Fruit fly (Drosophila melanogaster) whole organism, embryonic: ENCODE measurements around the gene klar.

Experiments
- ATbp ChIP-seq: fragments of 200-800 bp; sonication (Bioruptor generic); optimal IDR thresholded peaks from 2 replicates; lab custom pipeline; 2017; ENCODE audit warnings: missing biosample characterization, mild to moderate bottlenecking, missing genetic modification characterization, missing genetic modification reagents
- Antp ChIP-seq: fragments of 200-800 bp; sonication (Bioruptor generic); optimal IDR thresholded peaks from 3 replicates; lab custom pipeline; 2016; ENCODE audit warnings: missing biosample characterization, missing genetic modification characterization
- Atf3 ChIP-seq: fragments of 200-800 bp; sonication (Bioruptor generic); optimal IDR thresholded peaks from 3 replicates; lab custom pipeline; 2016; ENCODE audit warnings: missing biosample characterization, missing genetic modification characterization
- CG10209 ChIP-seq: fragments of 200-800 bp; sonication (Bioruptor generic); optimal IDR thresholded peaks from 3 replicates; lab custom pipeline; 2017; ENCODE audit warnings: missing biosample characterization, mild to moderate bottlenecking, missing genetic modification characterization, missing genetic modification reagents
- CG10366 ChIP-seq: fragments of 200-800 bp; sonication (Bioruptor generic); IDR thresholded peaks from 2 replicates; pipeline ENCODE4 v1.3.6; 2022; ENCODE audit warnings: missing biosample characterization, missing genetic modification characterization
- CG13287 ChIP-seq: fragments of 200-800 bp; sonication (Bioruptor generic); IDR thresholded peaks from 2 replicates; pipeline ENCODE4 v1.3.6; 2022; ENCODE audit warnings: missing biosample characterization, missing genetic modification characterization; ENCODE audit not compliant: partially characterized antibody
- CG14441 ChIP-seq: fragments of 200-800 bp; sonication (Bioruptor generic); IDR thresholded peaks from 2 replicates; pipeline ENCODE4 v1.3.6; 2022; ENCODE audit warnings: missing biosample characterization, missing genetic modification characterization
- CG17829 ChIP-seq: fragments of 200-800 bp; optimal IDR thresholded peaks from 2 replicates; lab custom pipeline; 2019; ENCODE audit warnings: missing biosample characterization, mild to moderate bottlenecking, missing genetic modification characterization, moderate library complexity
- CG18262 ChIP-seq: fragments of 200-800 bp; optimal IDR thresholded peaks from 3 replicates; lab custom pipeline; 2019; ENCODE audit warnings: missing biosample characterization, mild to moderate bottlenecking, missing genetic modification characterization, moderate library complexity
- CG3065 ChIP-seq: fragments of 200-800 bp; sonication (Bioruptor generic); optimal IDR thresholded peaks from 2 replicates; lab custom pipeline; 2016; ENCODE audit warnings: missing biosample characterization, missing genetic modification characterization
- CG32767 ChIP-seq: fragments of 200-800 bp; sonication (Bioruptor generic); IDR thresholded peaks from 2 replicates; pipeline ENCODE4 v1.3.6; 2022; ENCODE audit warnings: missing biosample characterization, missing genetic modification characterization
- CG4282 ChIP-seq: fragments of 200-800 bp; sonication (Bioruptor generic); optimal IDR thresholded peaks from 2 replicates; lab custom pipeline; 2016; ENCODE audit warnings: missing biosample characterization, missing genetic modification characterization
- CG4707 ChIP-seq: fragments of 200-800 bp; sonication (Bioruptor generic); optimal IDR thresholded peaks from 2 replicates; lab custom pipeline; 2018; ENCODE audit warnings: missing biosample characterization, mild to moderate bottlenecking, missing genetic modification characterization, moderate library complexity
- CG7357 ChIP-seq: fragments of 200-800 bp; sonication (Bioruptor generic); IDR thresholded peaks from 3 replicates; pipeline ENCODE4 v1.3.6; 2022; ENCODE audit warnings: missing biosample characterization, missing genetic modification characterization
- CG7928 ChIP-seq: fragments of 200-800 bp; sonication (Bioruptor generic); optimal IDR thresholded peaks from 2 replicates; lab custom pipeline; 2017; ENCODE audit warnings: missing biosample characterization, mild to moderate bottlenecking, missing genetic modification characterization
- CG8765 ChIP-seq: fragments of 200-800 bp; sonication (Bioruptor generic); IDR thresholded peaks from 2 replicates; pipeline ENCODE4 v1.3.6; 2022; ENCODE audit warnings: missing biosample characterization, missing genetic modification characterization
- CrebB ChIP-seq: fragments of 200-800 bp; sonication (Bioruptor generic); optimal IDR thresholded peaks from 3 replicates; lab custom pipeline; 2018; ENCODE audit warnings: missing biosample characterization, mild to moderate bottlenecking, missing genetic modification characterization
- Ets65A ChIP-seq: fragments of 200-800 bp; sonication (Bioruptor generic); peaks from one replicate; lab custom pipeline; 2016; ENCODE audit warnings: missing biosample characterization, missing genetic modification characterization
- Fer3 ChIP-seq: fragments of 200-800 bp; sonication (Bioruptor generic); optimal IDR thresholded peaks from 2 replicates; lab custom pipeline; 2018; ENCODE audit warnings: missing biosample characterization, mild to moderate bottlenecking, missing genetic modification characterization, moderate library complexity
- H15 ChIP-seq: fragments of 200-800 bp; sonication (Bioruptor generic); IDR thresholded peaks from 3 replicates; pipeline ENCODE4 v1.3.6; 2022; ENCODE audit warnings: missing biosample characterization, missing genetic modification characterization
- H2.0 ChIP-seq: fragments of 200-800 bp; sonication (Bioruptor generic); IDR thresholded peaks from 2 replicates; pipeline ENCODE4 v1.3.6; 2022; ENCODE audit warnings: missing biosample characterization, missing genetic modification characterization
- HLH54F ChIP-seq: fragments of 200-800 bp; sonication (Bioruptor generic); optimal IDR thresholded peaks from 3 replicates; lab custom pipeline; 2016; ENCODE audit warnings: missing biosample characterization, missing genetic modification characterization
- Hey ChIP-seq: fragments of 200-800 bp; sonication (Bioruptor generic); optimal IDR thresholded peaks from 3 replicates; lab custom pipeline; 2018; ENCODE audit warnings: missing biosample characterization, mild to moderate bottlenecking, missing genetic modification characterization
- Rfx ChIP-seq: fragments of 200-800 bp; sonication (Bioruptor generic); IDR thresholded peaks from 2 replicates; pipeline ENCODE4 v1.3.6; 2022; ENCODE audit warnings: missing biosample characterization, missing genetic modification characterization
- Sry-β ChIP-seq: fragments of 200-800 bp; sonication (Bioruptor generic); optimal IDR thresholded peaks from 2 replicates; lab custom pipeline; 2018; ENCODE audit warnings: missing biosample characterization, mild to moderate bottlenecking, missing genetic modification characterization, moderate library complexity
- Ssrp ChIP-seq: fragments of 200-800 bp; sonication (Bioruptor generic); optimal IDR thresholded peaks from 2 replicates; lab custom pipeline; 2018; ENCODE audit warnings: missing biosample characterization, mild to moderate bottlenecking, missing genetic modification characterization, moderate library complexity
- Stat92E ChIP-seq, 3 experiments: fragments of >200 bp in 2 of 3; fragments of 200-800 bp in 1 of 3; sonication (Bioruptor generic) in 1 of 3; optimal IDR thresholded peaks; 2 replicates each; lab custom pipeline; 2017 to 2019; ENCODE audit warnings: missing biosample characterization in 3 of 3, missing genetic modification characterization in 3 of 3, mild to moderate bottlenecking in 1 of 3, moderate library complexity in 1 of 3
- amos ChIP-seq: fragments of 200-800 bp; sonication (Bioruptor generic); IDR thresholded peaks from 2 replicates; pipeline ENCODE4 v1.3.6; 2022; ENCODE audit warnings: missing biosample characterization, missing genetic modification characterization; ENCODE audit not compliant: partially characterized antibody
- ap ChIP-seq: fragments of 200-800 bp; sonication (Bioruptor generic); IDR thresholded peaks from 2 replicates; pipeline ENCODE4 v1.3.6; 2022; ENCODE audit warnings: missing biosample characterization, missing genetic modification characterization
- bbx ChIP-seq: fragments of 200-800 bp; sonication (Bioruptor generic); IDR thresholded peaks from 2 replicates; pipeline ENCODE4 v1.3.6; 2022; ENCODE audit warnings: missing biosample characterization, missing genetic modification characterization; ENCODE audit not compliant: partially characterized antibody
- cad ChIP-seq: fragments of >200 bp; optimal IDR thresholded peaks from 2 replicates; lab custom pipeline; 2017; ENCODE audit warnings: missing biosample characterization, missing genetic modification characterization
- disco-r ChIP-seq: fragments of 200-800 bp; sonication (Bioruptor generic); optimal IDR thresholded peaks from 2 replicates; lab custom pipeline; 2016; ENCODE audit warnings: missing biosample characterization, missing genetic modification characterization
- dm ChIP-seq: fragments of 200-800 bp; sonication (Bioruptor generic); optimal IDR thresholded peaks from 3 replicates; lab custom pipeline; 2016; ENCODE audit warnings: missing biosample characterization, missing genetic modification characterization
- esg ChIP-seq: fragments of 200-800 bp; sonication (Bioruptor generic); conservative IDR thresholded peaks from 2 replicates; pipeline ENCODE4 v1.3.6; 2022; ENCODE audit warnings: missing biosample characterization, missing genetic modification characterization
- eve ChIP-seq, 2 experiments: fragments of >200 bp; optimal IDR thresholded peaks; 2 replicates each; lab custom pipeline; 2017; ENCODE audit warnings: missing biosample characterization in 2 of 2, missing genetic modification characterization in 2 of 2
- fru ChIP-seq: fragments of >200 bp; optimal IDR thresholded peaks from 2 replicates; lab custom pipeline; 2017
- gem ChIP-seq: fragments of 200-800 bp; sonication (Bioruptor generic); optimal IDR thresholded peaks from 2 replicates; lab custom pipeline; 2019; ENCODE audit warnings: missing biosample characterization, mild to moderate bottlenecking, missing genetic modification characterization, moderate library complexity
- her ChIP-seq: fragments of 200-800 bp; sonication (Bioruptor generic); optimal IDR thresholded peaks from 2 replicates; lab custom pipeline; 2016; ENCODE audit warnings: missing biosample characterization, missing genetic modification characterization
- hkb ChIP-seq, 2 experiments: fragments of 200-800 bp in 1 of 2; fragments of >200 bp in 1 of 2; sonication (Bioruptor generic) in 1 of 2; IDR thresholded peaks in 1 of 2; optimal IDR thresholded peaks in 1 of 2; 2 replicates each; pipeline versions ENCODE4 v1.3.6 to Lab custom; 2017 to 2022; ENCODE audit warnings: missing biosample characterization in 1 of 2, missing genetic modification characterization in 1 of 2
- jumu ChIP-seq: fragments of 200-800 bp; sonication (Bioruptor generic); optimal IDR thresholded peaks from 3 replicates; lab custom pipeline; 2016; ENCODE audit warnings: missing biosample characterization, missing genetic modification characterization
- maf-S ChIP-seq: fragments of 200-800 bp; sonication (Bioruptor generic); optimal IDR thresholded peaks from 2 replicates; lab custom pipeline; 2016; ENCODE audit warnings: missing biosample characterization, missing genetic modification characterization
- pzg ChIP-seq: fragments of 200-800 bp; sonication (Bioruptor generic); optimal IDR thresholded peaks from 3 replicates; lab custom pipeline; 2018; ENCODE audit warnings: missing biosample characterization, mild to moderate bottlenecking, missing genetic modification characterization, moderate library complexity
- ro ChIP-seq: fragments of 200-800 bp; sonication (Bioruptor generic); IDR thresholded peaks from 2 replicates; pipeline ENCODE4 v1.3.6; 2022; ENCODE audit warnings: missing biosample characterization, missing genetic modification characterization
- salm ChIP-seq: fragments of 200-800 bp; sonication (Bioruptor generic); optimal IDR thresholded peaks from 2 replicates; lab custom pipeline; 2018; ENCODE audit warnings: missing biosample characterization, mild to moderate bottlenecking, missing genetic modification characterization
- stc ChIP-seq: fragments of 200-800 bp; sonication (Bioruptor generic); IDR thresholded peaks from 2 replicates; pipeline ENCODE4 v1.3.6; 2022; ENCODE audit warnings: missing biosample characterization, missing genetic modification characterization
- stwl ChIP-seq: fragments of 200-800 bp; sonication (Bioruptor generic); optimal IDR thresholded peaks from 3 replicates; lab custom pipeline; 2018; ENCODE audit warnings: missing biosample characterization, mild to moderate bottlenecking, missing genetic modification characterization, moderate library complexity
- tgo ChIP-seq: fragments of 200-800 bp; sonication (Bioruptor generic); IDR thresholded peaks from 3 replicates; pipeline ENCODE4 v1.3.6; 2022; ENCODE audit warnings: missing biosample characterization, missing genetic modification characterization
- tna ChIP-seq: fragments of 200-800 bp; sonication (Bioruptor generic); IDR thresholded peaks from 2 replicates; pipeline ENCODE4 v1.3.6; 2022; ENCODE audit warnings: missing biosample characterization, missing genetic modification characterization; ENCODE audit not compliant: partially characterized antibody
- twi ChIP-seq: fragments of 200-800 bp; optimal IDR thresholded peaks from 2 replicates; lab custom pipeline; 2019; ENCODE audit warnings: missing biosample characterization, mild to moderate bottlenecking, missing genetic modification characterization, moderate library complexity
- tx ChIP-seq: fragments of 200-800 bp; sonication (Bioruptor generic); optimal IDR thresholded peaks from 2 replicates; lab custom pipeline; 2016; ENCODE audit warnings: missing biosample characterization, missing genetic modification characterization
- yki ChIP-seq: fragments of >200 bp; optimal IDR thresholded peaks from 3 replicates; lab custom pipeline; 2018

Gene klar

DNA sequence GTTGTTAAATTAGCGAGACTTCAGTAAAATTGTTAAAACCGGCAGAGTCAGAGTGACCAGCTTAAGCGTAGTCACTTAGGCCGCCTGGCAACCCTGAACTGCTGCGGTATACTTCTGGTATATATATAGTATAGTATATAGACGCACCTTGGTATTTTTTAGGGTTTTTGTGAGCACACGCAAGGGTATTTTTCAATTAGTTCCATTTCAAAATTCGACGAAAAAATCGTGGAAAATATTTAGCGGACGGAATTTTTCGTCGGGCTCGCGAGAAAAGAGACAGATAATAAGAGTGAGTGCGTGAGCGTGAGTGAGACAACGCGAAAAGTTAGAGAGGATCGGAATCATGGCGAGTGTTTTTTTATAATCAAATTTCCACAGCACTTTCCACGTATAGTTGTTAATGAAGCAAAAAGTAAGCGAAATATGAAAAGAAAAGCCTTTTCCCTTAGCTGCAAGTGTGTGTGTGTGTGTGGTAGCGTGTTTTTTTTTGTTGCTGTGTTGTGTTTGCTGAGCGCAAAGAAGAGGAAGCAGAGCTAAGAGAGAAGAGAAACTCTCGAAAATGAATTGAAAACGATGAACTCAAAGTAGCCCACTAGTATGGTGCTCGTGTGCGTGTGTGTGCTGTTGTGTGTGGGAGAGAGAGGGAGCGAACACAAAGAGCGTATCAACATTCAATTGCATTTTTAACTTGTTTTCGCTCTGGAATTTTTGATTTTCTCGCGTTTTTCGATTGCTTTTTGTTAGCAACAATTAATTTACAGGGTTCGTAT lies 2.6 kb upstream of the klar start, which contains the start of the genes Cypl and Hipk (continued):
- no peak for TF ChIP-seq maf-S
- no peak for TF ChIP-seq Sry-β
- no peak for TF ChIP-seq stc
- peak; percentile 52 for TF ChIP-seq CG13287 (GFP tag; lab: Robert Waterston, UW)
- TF ChIP-seq CG18262 (tag; lab: Kevin White, UChicago), result peak; percentile 6
- no peak for TF ChIP-seq Hey (tag; lab: Kevin White, UChicago)
- TF ChIP-seq amos (GFP tag; lab: Robert Waterston, UW), result peak; percentile 57; the same call in 1 of the 2 replicates
- TF ChIP-seq bbx, result peak; percentile 14; the same call in 1 of the 2 replicates
- no peak for TF ChIP-seq salm (tag; lab: Kevin White, UChicago)
- TF ChIP-seq ATbp (GFP tag; lab: Kevin White, UChicago), result peak; percentile 4
- no peak for TF ChIP-seq CG4282 (GFP tag; lab: Kevin White, UChicago)
- TF ChIP-seq Antp (GFP tag; lab: Kevin White, UChicago), result no peak
- TF ChIP-seq esg (GFP tag; lab: Robert Waterston, UW), result no peak
- TF ChIP-seq CrebB (tag; lab: Kevin White, UChicago), result peak; percentile 10
- peak; percentile 59; the same call in 1 of the 2 replicates for TF ChIP-seq CG32767 (GFP tag; lab: Robert Waterston, UW)
- TF ChIP-seq Fer3 (tag; lab: Kevin White, UChicago), result peak; percentile 40
- no peak for TF ChIP-seq H2.0
- no peak for TF ChIP-seq disco-r (GFP tag; lab: Kevin White, UChicago)
- TF ChIP-seq Atf3, result no peak
- TF ChIP-seq ro, result no peak
- no peak for TF ChIP-seq CG7357 (GFP tag; lab: Robert Waterston, UW)
- no peak for TF ChIP-seq twi (tag; lab: Kevin White, UChicago)
- TF ChIP-seq, all 482 proteins: peak for 217

DNA sequence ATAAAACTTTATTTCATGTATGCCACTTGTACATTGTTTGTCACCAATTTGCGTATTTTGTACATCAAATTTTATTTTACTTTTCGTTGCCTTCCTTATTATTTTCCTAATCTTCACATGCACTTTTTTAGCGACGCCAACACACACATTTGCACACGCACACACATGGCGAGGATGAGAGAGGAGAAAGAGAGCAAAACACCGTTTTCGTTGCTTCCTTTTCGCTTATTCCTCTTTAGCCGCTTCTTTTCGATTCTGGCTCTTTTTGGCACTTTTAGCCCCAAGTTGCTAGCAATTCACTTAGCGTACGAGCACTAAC lies 366 bp downstream of the klar start:
- no peak for TF ChIP-seq CG17829 (tag; lab: Kevin White, UChicago)
- TF ChIP-seq CG7928 (GFP tag; lab: Kevin White, UChicago), result no peak
- TF ChIP-seq gem, result no peak
- no peak for TF ChIP-seq ap
- TF ChIP-seq tgo (GFP tag; lab: Robert Waterston, UW), result no peak
- no peak for TF ChIP-seq CG4707 (GFP tag; lab: Kevin White, UChicago)
- no peak for TF ChIP-seq hkb (optimal IDR thresholded peaks at IDR 0.05; lab: Kevin White, UChicago)
- TF ChIP-seq hkb (GFP tag; IDR thresholded peaks at IDR 0.05; lab: Robert Waterston, UW), result no peak
- no peak for TF ChIP-seq tna (GFP tag; lab: Robert Waterston, UW)
- TF ChIP-seq Rfx (GFP tag; lab: Robert Waterston, UW), result no peak
- TF ChIP-seq stwl, result no peak
- no peak for TF ChIP-seq CG14441 (GFP tag; lab: Robert Waterston, UW)
- no peak for TF ChIP-seq Stat92E (GFP tag; optimal IDR thresholded peaks at IDR 0.05; lab: Kevin White, UChicago)
- TF ChIP-seq Ets65A (GFP tag; lab: Kevin White, UChicago), result no peak
- TF ChIP-seq cad (GFP tag; lab: Kevin White, UChicago), result no peak
- TF ChIP-seq HLH54F (GFP tag; lab: Kevin White, UChicago), result no peak
- no peak for TF ChIP-seq tx (GFP tag; lab: Kevin White, UChicago)
- peak in 1 of 2 experiments; percentile 45 for TF ChIP-seq eve (GFP tag; optimal IDR thresholded peaks at IDR 0.05; lab: Kevin White, UChicago)
- TF ChIP-seq Ssrp (tag; lab: Kevin White, UChicago), result no peak
- TF ChIP-seq pzg (GFP tag; lab: Kevin White, UChicago), result no peak
- no peak for TF ChIP-seq CG10366 (GFP tag; lab: Robert Waterston, UW)
- TF ChIP-seq fru, result no peak
- no peak for TF ChIP-seq CG8765
- no peak for TF ChIP-seq yki
- no peak for TF ChIP-seq H15 (GFP tag; lab: Robert Waterston, UW)
- no peak for TF ChIP-seq CG3065 (GFP tag; lab: Kevin White, UChicago)
- no peak for TF ChIP-seq jumu (GFP tag; lab: Kevin White, UChicago)
- no peak for TF ChIP-seq her (GFP tag; lab: Kevin White, UChicago)
- no peak for TF ChIP-seq CG10209 (GFP tag; lab: Kevin White, UChicago)
- TF ChIP-seq dm (GFP tag; lab: Kevin White, UChicago), result no peak
